Worm (Caenorhabditis elegans) whole organism, L1 larva: Measurements from ENCODE around the gene F59E11.7.

Experiments
- F16B12.6 ChIP-seq: fragments of 150-350 bp; optimal IDR thresholded peaks from 2 replicates; lab custom pipeline; 2014; ENCODE audit warnings: missing biosample characterization, missing genetic modification characterization
- Y116A8C.19 ChIP-seq: sonication (generic microtip); optimal IDR thresholded peaks from 2 replicates; lab custom pipeline; 2016; ENCODE audit warnings: missing compliant biosample characterization, missing genetic modification characterization, borderline replicate concordance
- aha-1 ChIP-seq: fragments of 150-350 bp; optimal IDR thresholded peaks from 2 replicates; lab custom pipeline; 2014; ENCODE audit warnings: missing biosample characterization, missing genetic modification characterization
- alr-1 ChIP-seq: fragments of 200-800 bp; sonication (Bioruptor generic); optimal IDR thresholded peaks from 2 replicates; lab custom pipeline; 2018; ENCODE audit warnings: borderline replicate concordance, mild to moderate bottlenecking, missing genetic modification characterization, missing compliant biosample characterization
- ama-1 ChIP-seq: fragments of 150-350 bp; optimal IDR thresholded peaks from 2 replicates; lab custom pipeline; 2014
- blmp-1 ChIP-seq: fragments of 150-350 bp; optimal IDR thresholded peaks from 2 replicates; lab custom pipeline; 2014; ENCODE audit warnings: missing biosample characterization, missing genetic modification characterization
- ces-1 ChIP-seq: fragments of 150-350 bp; optimal IDR thresholded peaks from 2 replicates; lab custom pipeline; 2014; ENCODE audit warnings: missing biosample characterization, missing genetic modification reagents, missing genetic modification characterization
- dsc-1 ChIP-seq: sonication (generic microtip); optimal IDR thresholded peaks from 2 replicates; lab custom pipeline; 2016; ENCODE audit warnings: mild to moderate bottlenecking, missing genetic modification characterization, missing compliant biosample characterization
- efl-1 ChIP-seq, 4 experiments: fragments of 150-350 bp; optimal IDR thresholded peaks in 3 of 4; peaks in 1 of 4; 1 replicate in 1 of 4; 2 replicates in 3 of 4; lab custom pipeline; 2014; ENCODE audit warnings: missing biosample characterization in 2 of 4, missing genetic modification characterization in 2 of 4, missing genetic modification reagents in 2 of 4
- elt-2 ChIP-seq: sonication (generic microtip); optimal IDR thresholded peaks from 2 replicates; lab custom pipeline; 2016; ENCODE audit warnings: missing genetic modification characterization, mild to moderate bottlenecking, inconsistent platforms, missing compliant biosample characterization, missing genetic modification reagents
- elt-3 ChIP-seq, 6 experiments: fragments of 150-350 bp in 1 of 6; sonication (generic microtip); optimal IDR thresholded peaks; 2 replicates each; lab custom pipeline; 2017 to 2018; ENCODE audit warnings: missing biosample characterization in 6 of 6, missing genetic modification characterization in 6 of 6, inconsistent platforms in 1 of 6
- fkh-10 ChIP-seq: sonication (generic microtip); optimal IDR thresholded peaks from 2 replicates; lab custom pipeline; 2017; ENCODE audit warnings: missing biosample characterization, missing genetic modification reagents, missing genetic modification characterization
- fkh-8 ChIP-seq: sonication (generic microtip); optimal IDR thresholded peaks from 2 replicates; lab custom pipeline; 2016; ENCODE audit warnings: mild to moderate bottlenecking, missing genetic modification characterization, missing compliant biosample characterization
- grh-1 ChIP-seq: fragments of 200-800 bp; sonication (Bioruptor generic); IDR thresholded peaks from 2 replicates; pipeline ENCODE4 v1.3.6; 2022; ENCODE audit warnings: missing genetic modification reagents, missing genetic modification characterization, missing compliant biosample characterization
- hpl-2 ChIP-seq: fragments of 150-350 bp; optimal IDR thresholded peaks from 2 replicates; lab custom pipeline; 2014; ENCODE audit warnings: missing biosample characterization, missing genetic modification reagents, missing genetic modification characterization
- isw-1 ChIP-seq: fragments of 200-800 bp; sonication (Bioruptor generic); IDR thresholded peaks from 2 replicates; pipeline ENCODE4 v1.3.6; 2022; ENCODE audit warnings: missing genetic modification characterization, missing compliant biosample characterization
- lin-13 ChIP-seq: fragments of 150-350 bp; optimal IDR thresholded peaks from 2 replicates; lab custom pipeline; 2014; ENCODE audit warnings: missing biosample characterization, missing genetic modification reagents, missing genetic modification characterization
- lin-14 ChIP-seq: fragments of 200-800 bp; sonication (Bioruptor generic); optimal IDR thresholded peaks from 2 replicates; lab custom pipeline; 2018; ENCODE audit warnings: mild to moderate bottlenecking, missing genetic modification characterization, moderate library complexity, missing compliant biosample characterization
- lin-35 ChIP-seq, 2 experiments: fragments of 150-350 bp; optimal IDR thresholded peaks; 2 replicates each; lab custom pipeline; 2014; ENCODE audit warnings: missing biosample characterization in 2 of 2, missing genetic modification characterization in 2 of 2, missing genetic modification reagents in 2 of 2
- lin-39 ChIP-seq: fragments of 150-350 bp; optimal IDR thresholded peaks from 2 replicates; lab custom pipeline; 2014; ENCODE audit warnings: missing biosample characterization, missing genetic modification reagents, missing genetic modification characterization
- lir-3 ChIP-seq: sonication (generic microtip); optimal IDR thresholded peaks from 2 replicates; lab custom pipeline; 2016; ENCODE audit warnings: mild to moderate bottlenecking, missing genetic modification characterization, moderate library complexity, missing compliant biosample characterization; ENCODE audit not compliant: poor library complexity
- lsy-2 ChIP-seq, 2 experiments: fragments of 150-350 bp; optimal IDR thresholded peaks; 2 replicates each; lab custom pipeline; 2014; ENCODE audit warnings: missing biosample characterization in 2 of 2, missing genetic modification characterization in 2 of 2
- mef-2 ChIP-seq: fragments of 150-350 bp; optimal IDR thresholded peaks from 2 replicates; lab custom pipeline; 2014; ENCODE audit warnings: missing biosample characterization, missing genetic modification characterization
- nhr-11 ChIP-seq: fragments of 150-350 bp; optimal IDR thresholded peaks from 2 replicates; lab custom pipeline; 2014; ENCODE audit warnings: missing biosample characterization, missing genetic modification characterization
- nhr-19 ChIP-seq: fragments of 200-800 bp; sonication (Bioruptor generic); conservative IDR thresholded peaks from 2 replicates; pipeline ENCODE4 v1.3.6; 2022; ENCODE audit warnings: missing genetic modification characterization, missing compliant biosample characterization
- nhr-20 ChIP-seq: sonication (generic microtip); optimal IDR thresholded peaks from 2 replicates; lab custom pipeline; 2016; ENCODE audit warnings: mild to moderate bottlenecking, missing genetic modification characterization, missing compliant biosample characterization
- nhr-47 ChIP-seq: sonication (generic microtip); optimal IDR thresholded peaks from 2 replicates; lab custom pipeline; 2016; ENCODE audit warnings: mild to moderate bottlenecking, missing genetic modification characterization, moderate library complexity, missing compliant biosample characterization
- nhr-90 ChIP-seq: sonication (generic microtip); optimal IDR thresholded peaks from 2 replicates; lab custom pipeline; 2016; ENCODE audit warnings: mild to moderate bottlenecking, missing genetic modification characterization, missing compliant biosample characterization; ENCODE audit not compliant: poor library complexity
- skn-1 ChIP-seq: fragments of 150-350 bp; optimal IDR thresholded peaks from 2 replicates; lab custom pipeline; 2014; ENCODE audit warnings: missing biosample characterization, missing genetic modification characterization
- sup-37 ChIP-seq: fragments of 200-800 bp; sonication (Bioruptor generic); optimal IDR thresholded peaks from 2 replicates; lab custom pipeline; 2018; ENCODE audit warnings: mild to moderate bottlenecking, missing genetic modification characterization, missing compliant biosample characterization
- swsn-7 ChIP-seq: sonication (generic microtip); optimal IDR thresholded peaks from 2 replicates; lab custom pipeline; 2016; ENCODE audit warnings: missing genetic modification characterization, missing compliant biosample characterization
- unc-130 ChIP-seq: fragments of 150-350 bp; optimal IDR thresholded peaks from 2 replicates; lab custom pipeline; 2017; ENCODE audit warnings: missing biosample characterization, missing genetic modification characterization, inconsistent platforms
- unc-30 ChIP-seq: sonication (generic microtip); optimal IDR thresholded peaks from 2 replicates; lab custom pipeline; 2017; ENCODE audit warnings: missing biosample characterization, missing genetic modification characterization
- unc-62 ChIP-seq: fragments of 150-350 bp; optimal IDR thresholded peaks from 2 replicates; lab custom pipeline; 2014; ENCODE audit warnings: missing biosample characterization, missing genetic modification reagents, missing genetic modification characterization
- unc-98 ChIP-seq: fragments of 200-800 bp; sonication (Bioruptor generic); IDR thresholded peaks from 2 replicates; pipeline ENCODE4 v1.3.6; 2022; ENCODE audit warnings: missing genetic modification characterization, missing compliant biosample characterization
- zag-1 ChIP-seq: fragments of 150-350 bp; optimal IDR thresholded peaks from 2 replicates; lab custom pipeline; 2014; ENCODE audit warnings: missing biosample characterization, missing genetic modification characterization
- zip-4 ChIP-seq: fragments of 200-800 bp; sonication (Bioruptor generic); optimal IDR thresholded peaks from 2 replicates; lab custom pipeline; 2018; ENCODE audit warnings: mild to moderate bottlenecking, missing genetic modification characterization, moderate library complexity, missing compliant biosample characterization

F59E11.7 gene

DNA sequence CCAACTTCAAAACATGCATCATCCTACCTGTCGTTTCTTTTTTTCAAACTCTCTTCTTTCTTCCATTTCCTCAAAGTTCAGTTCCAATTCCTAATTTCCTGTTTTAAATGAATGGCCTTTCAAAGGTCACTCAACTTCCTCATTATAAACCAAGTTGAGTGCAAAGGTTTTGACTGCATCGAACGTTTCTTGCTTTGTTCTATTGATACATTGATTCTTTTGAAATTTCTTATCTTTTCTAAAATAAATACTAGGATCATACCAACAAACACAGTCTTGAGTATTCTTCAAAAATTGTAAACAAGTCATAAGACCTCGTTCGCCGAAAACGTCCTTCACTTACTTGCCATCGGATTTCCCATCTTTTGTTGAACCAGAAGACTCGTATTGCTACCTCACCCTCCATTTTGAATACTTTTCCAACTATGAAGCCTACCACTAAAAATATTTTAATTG, at the start of gene F59E11.7 (continued):
- no peak for TF ChIP-seq unc-130 (tag; lab: Kevin White, UChicago)
- no peak for TF ChIP-seq unc-62 (GFP tag; lab: Kevin White, UChicago)
- no peak for TF ChIP-seq Y116A8C.19 (tag; lab: Kevin White, UChicago)
- no peak for TF ChIP-seq isw-1 (GFP tag; lab: Robert Waterston, UW)
- no peak for TF ChIP-seq nhr-90 (tag; lab: Kevin White, UChicago)
- no peak for TF ChIP-seq zip-4 (GFP tag; lab: Kevin White, UChicago)
- TF ChIP-seq lsy-2 (tag; optimal IDR thresholded peaks at IDR 0.05; lab: Kevin White, UChicago): no peak
- no peak for TF ChIP-seq fkh-8
- peak; percentile 16 for TF ChIP-seq nhr-20 (tag; lab: Kevin White, UChicago)
- TF ChIP-seq lin-35 (GFP tag; optimal IDR thresholded peaks at IDR 0.05; lab: Kevin White, UChicago): peak in 1 of 2 experiments; percentile 2

- no peak for TF ChIP-seq sup-37 (GFP tag; lab: Kevin White, UChicago)
- no peak for TF ChIP-seq lir-3 (tag; lab: Kevin White, UChicago)
- no peak for TF ChIP-seq zag-1 (tag; lab: Kevin White, UChicago)
- no peak for TF ChIP-seq nhr-11
- TF ChIP-seq ama-1 (lab: Kevin White, UChicago): no peak
- no peak for TF ChIP-seq lin-13 (GFP tag; lab: Kevin White, UChicago)
- TF ChIP-seq grh-1: no peak
- no peak for TF ChIP-seq nhr-19 (GFP tag; lab: Robert Waterston, UW)
- TF ChIP-seq swsn-7 (tag; lab: Kevin White, UChicago): no peak
- no peak for TF ChIP-seq lin-14
- TF ChIP-seq nhr-47 (tag; lab: Kevin White, UChicago): no peak
- no peak for TF ChIP-seq aha-1 (tag; lab: Kevin White, UChicago)
- TF ChIP-seq unc-98 (GFP tag; lab: Robert Waterston, UW): no peak
Observed at ce11 chrV:8940419-8940818, 49.6 kb upstream of the F59E11.7 start.

DNA sequence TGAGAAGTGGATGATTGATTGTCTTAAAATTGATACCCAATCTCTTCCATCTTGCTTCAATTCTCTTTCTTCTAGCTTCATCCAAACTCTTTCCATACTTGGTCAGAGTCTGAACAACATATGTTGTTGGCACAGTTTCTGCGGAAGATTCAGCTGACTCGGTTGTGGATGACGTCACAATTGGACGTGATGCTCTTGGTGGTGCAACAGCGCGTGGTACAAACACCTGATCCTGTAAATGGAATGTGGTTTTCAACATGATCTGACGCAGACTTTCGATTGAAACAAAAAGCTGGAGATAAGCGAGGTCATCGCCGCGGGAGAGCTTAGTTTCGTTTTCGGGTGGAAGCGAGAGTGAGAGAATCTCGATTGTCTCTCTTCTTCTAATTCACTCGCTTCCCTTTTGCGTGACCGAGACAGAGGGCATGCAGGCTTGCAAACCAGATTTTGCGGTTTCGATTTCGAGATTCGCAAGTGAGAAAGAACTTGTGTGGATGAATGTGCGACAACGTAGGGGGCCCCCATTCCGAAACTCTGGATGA, 47.5 kb upstream of the F59E11.7 start:
- no peak for TF ChIP-seq lsy-2 (tag; optimal IDR thresholded peaks at IDR 0.05; lab: Kevin White, UChicago)
- TF ChIP-seq elt-3 (tag; optimal IDR thresholded peaks at IDR 0.05; lab: Kevin White, UChicago): no peak
- TF ChIP-seq efl-1 (optimal IDR thresholded peaks at IDR 0.05; lab: Kevin White, UChicago): no peak
- TF ChIP-seq efl-1 (GFP tag; optimal IDR thresholded peaks at IDR 0.05 in 1 of 2; lab: Kevin White, UChicago): peak in 1 of 2 experiments; percentile 68
- no peak for TF ChIP-seq zip-4 (GFP tag; lab: Kevin White, UChicago)
- TF ChIP-seq blmp-1 (tag; lab: Kevin White, UChicago): peak; percentile 99
- TF ChIP-seq skn-1 (tag; lab: Kevin White, UChicago): no peak

ce11 chrV:8943963-8944362, 46.1 kb upstream of the F59E11.7 start, which contains the start of gene T19A5.3:
TSS of gene T19A5.3 (minus strand) at chrV:8944063.
- TF ChIP-seq unc-30 (tag; lab: Kevin White, UChicago): no peak
- no peak for TF ChIP-seq fkh-10 (GFP tag; lab: Kevin White, UChicago)
- TF ChIP-seq ama-1 (lab: Kevin White, UChicago): no peak
- no peak for TF ChIP-seq Y116A8C.19 (tag; lab: Kevin White, UChicago)
- TF ChIP-seq alr-1 (tag; lab: Kevin White, UChicago): no peak
- TF ChIP-seq mef-2 (tag; lab: Kevin White, UChicago): no peak
- TF ChIP-seq lin-39 (tag; lab: Kevin White, UChicago): no peak
- no peak for TF ChIP-seq aha-1 (tag; lab: Kevin White, UChicago)
- TF ChIP-seq elt-2 (tag; lab: Kevin White, UChicago): no peak
- TF ChIP-seq F16B12.6: no peak
- TF ChIP-seq ces-1 (GFP tag; lab: Kevin White, UChicago): no peak
- no peak for TF ChIP-seq hpl-2 (GFP tag; lab: Kevin White, UChicago)
- no peak for TF ChIP-seq dsc-1
- no peak for TF ChIP-seq fkh-8
- TF ChIP-seq zip-4 (GFP tag; lab: Kevin White, UChicago): no peak
